Worm (Caenorhabditis elegans) whole organism, late embryonic: Measurements from ENCODE around the gene pyt-1.

Source experiments
- ama-1 ChIP-seq: fragments of 150-350 bp; optimal IDR thresholded peaks from 2 replicates; lab custom pipeline; 2014
- ceh-30 ChIP-seq: fragments of 150-350 bp; optimal IDR thresholded peaks from 2 replicates; lab custom pipeline; 2014; ENCODE audit warnings: missing biosample characterization, missing genetic modification characterization
- dmd-4 ChIP-seq: sonication (generic microtip); optimal IDR thresholded peaks from 2 replicates; lab custom pipeline; 2016; ENCODE audit warnings: borderline replicate concordance, missing genetic modification characterization, missing compliant biosample characterization
- madf-2 ChIP-seq: sonication (generic microtip); optimal IDR thresholded peaks from 2 replicates; lab custom pipeline; 2017; ENCODE audit warnings: missing genetic modification characterization, missing compliant biosample characterization
- pag-3 ChIP-seq: sonication (generic microtip); optimal IDR thresholded peaks from 2 replicates; lab custom pipeline; 2016; ENCODE audit warnings: missing compliant biosample characterization, missing genetic modification characterization, borderline replicate concordance
- pha-4 ChIP-seq: fragments of 150-350 bp; optimal IDR thresholded peaks from 2 replicates; lab custom pipeline; 2018; ENCODE audit warnings: missing biosample characterization, missing genetic modification reagents, missing genetic modification characterization
- sox-4 ChIP-seq: sonication (generic microtip); optimal IDR thresholded peaks from 2 replicates; lab custom pipeline; 2017; ENCODE audit warnings: mild to moderate bottlenecking, missing genetic modification characterization, inconsistent platforms, missing compliant biosample characterization
- unc-55 ChIP-seq: sonication (generic microtip); optimal IDR thresholded peaks from 2 replicates; lab custom pipeline; 2017; ENCODE audit warnings: missing biosample characterization, missing genetic modification reagents, missing genetic modification characterization
- unc-86 ChIP-seq: sonication (generic microtip); optimal IDR thresholded peaks from 2 replicates; lab custom pipeline; 2016; ENCODE audit warnings: missing genetic modification characterization, missing compliant biosample characterization

- TF ChIP-seq madf-2 (no peak), dmd-4 (tag; lab: Kevin White, UChicago) (no peak), unc-55 (GFP tag; lab: Kevin White, UChicago) (no peak), sox-4 (tag; lab: Kevin White, UChicago) (no peak), unc-86 (no peak), pha-4 (tag; lab: Kevin White, UChicago) (no peak), ama-1 (lab: Kevin White, UChicago) (no peak), ceh-30 (tag; lab: Kevin White, UChicago) (no peak), pag-3 (tag; lab: Kevin White, UChicago) (no peak)
Observed at ce11 chrV:10212627-10213026, 16.5 kb downstream of the pyt-1 start, which contains the start of gene hpo-40.
